Fruit fly (Drosophila melanogaster): ENCODE results near the gene RpS27A.

Gene RpS27A

dm6 chr2L:10362408-10363067 lies 45.6 kb upstream of the RpS27A start, which contains the start of the genes Cand1 and pim (continued):
- TF ChIP-seq Scr (GFP tag; IDR thresholded peaks at IDR 0.05; ENCODE audit: partially characterized antibody) (peak; percentile 80), CG13775 (GFP tag; optimal IDR thresholded peaks at IDR 0.05) (no peak), CG18619 (GFP tag; optimal IDR thresholded peaks at IDR 0.05) (no peak), CG17829 (tag; optimal IDR thresholded peaks at IDR 0.05) (peak; percentile 69), Max (GFP tag; optimal IDR thresholded peaks at IDR 0.05) (no peak), CG2202 (tag; optimal IDR thresholded peaks at IDR 0.05) (no peak), scrt (GFP tag; optimal IDR thresholded peaks at IDR 0.05) (no peak), gem (tag; optimal IDR thresholded peaks at IDR 0.05) (no peak), CG9876 (GFP tag; optimal IDR thresholded peaks at IDR 0.05) (no peak), trh (GFP tag; optimal IDR thresholded peaks at IDR 0.05) (no peak), pzg (GFP tag; optimal IDR thresholded peaks at IDR 0.05) (peak; percentile 58), B-H1 (GFP tag; IDR thresholded peaks at IDR 0.05) (no peak), sug (tag; optimal IDR thresholded peaks at IDR 0.05) (peak; percentile 33), CG6683 (GFP tag; optimal IDR thresholded peaks at IDR 0.05) (no peak), D19A (tag; optimal IDR thresholded peaks at IDR 0.05) (peak; percentile 5), CG5180 (GFP tag; optimal IDR thresholded peaks at IDR 0.05) (no peak), CG7357 (GFP tag; IDR thresholded peaks at IDR 0.05) (no peak), pum (GFP tag; optimal IDR thresholded peaks at IDR 0.05) (no peak), zf30C (GFP tag; optimal IDR thresholded peaks at IDR 0.05) (no peak), wor (GFP tag; IDR thresholded peaks at IDR 0.05) (no peak), rib (GFP tag; IDR thresholded peaks at IDR 0.05) (no peak), CG6813 (GFP tag; optimal IDR thresholded peaks at IDR 0.05) (no peak), CG13424 (tag; optimal IDR thresholded peaks at IDR 0.05) (peak; percentile 43), sens (GFP tag) (no peak), NC2α (GFP tag; optimal IDR thresholded peaks at IDR 0.05) (no peak), HmgZ (tag; optimal IDR thresholded peaks at IDR 0.05) (no peak), trem (tag; optimal IDR thresholded peaks at IDR 0.05) (peak; percentile 81), Dbx (GFP tag; IDR thresholded peaks at IDR 0.05) (no peak), wek (GFP tag; optimal IDR thresholded peaks at IDR 0.05) (no peak), abd-A (tag; optimal IDR thresholded peaks at IDR 0.05) (no peak), peb (GFP tag; IDR thresholded peaks at IDR 0.05) (no peak), bab2 (GFP tag; optimal IDR thresholded peaks at IDR 0.05) (no peak), CG10959 (GFP tag; IDR thresholded peaks at IDR 0.05) (no peak), H15 (GFP tag; IDR thresholded peaks at IDR 0.05) (no peak), CG12659 (GFP tag; optimal IDR thresholded peaks at IDR 0.05) (peak; percentile 70), tx (GFP tag; optimal IDR thresholded peaks at IDR 0.05) (no peak), sim (GFP tag; IDR thresholded peaks at IDR 0.05) (no peak), grau (tag; optimal IDR thresholded peaks at IDR 0.05) (peak; percentile 26), mirr (GFP tag; optimal IDR thresholded peaks at IDR 0.05) (no peak), pnt (GFP tag; optimal IDR thresholded peaks at IDR 0.05) (no peak), CG34224 (GFP tag; IDR thresholded peaks at IDR 0.05; ENCODE audit: partially characterized antibody) (peak; percentile 71; the same call in 2 of the 3 replicates), MBD-R2 (GFP tag; IDR thresholded peaks at IDR 0.05) (peak; percentile 28; the same call in 1 of the 2 replicates), CG14860 (GFP tag; IDR thresholded peaks at IDR 0.05; ENCODE audit: partially characterized antibody) (0 out of 3 replicates have a peak, but pooled peaks have one; percentile 12), HHEX (GFP tag; optimal IDR thresholded peaks at IDR 0.05) (no peak), fru (optimal IDR thresholded peaks at IDR 0.05) (no peak), ham (GFP tag; IDR thresholded peaks at IDR 0.05) (no peak), CG9215 (GFP tag; IDR thresholded peaks at IDR 0.05) (no peak), CoRest (tag; optimal IDR thresholded peaks at IDR 0.05) (peak; percentile 59), Side (GFP tag; optimal IDR thresholded peaks at IDR 0.05) (no peak), Antp (GFP tag; optimal IDR thresholded peaks at IDR 0.05) (no peak), Abd-B (GFP tag; optimal IDR thresholded peaks at IDR 0.05) (peak; percentile 36)
